Fruit fly (Drosophila melanogaster): ENCODE data around the gene Sas-6.

- no peak for TF ChIP-seq bab1 (GFP tag; optimal IDR thresholded peaks at IDR 0.05)
- TF ChIP-seq Mnt (GFP tag; optimal IDR thresholded peaks at IDR 0.05) = no peak
- TF ChIP-seq kay (GFP tag; ENCODE audit: borderline replicate concordance) = no peak
- no peak for TF ChIP-seq cic (GFP tag; optimal IDR thresholded peaks at IDR 0.05)
Measured at dm6 chr3R:29985219-29985618, 9.9 kb upstream of the Sas-6 start.

Data from whole organism, adult.